Fruit fly (Drosophila melanogaster) whole organism, embryonic: ENCODE measurements around the gene AANATL7.

ENCODE experiments used
- Bdp1 ChIP-seq: fragments of 200-800 bp; sonication (Bioruptor generic); optimal IDR thresholded peaks from 3 replicates; lab custom pipeline; 2016; ENCODE audit warnings: missing biosample characterization, missing genetic modification characterization
- C15 ChIP-seq: fragments of 200-800 bp; sonication (Bioruptor generic); IDR thresholded peaks from 3 replicates; pipeline ENCODE4 v1.3.6; 2022; ENCODE audit warnings: missing biosample characterization, missing genetic modification characterization
- CG10462 ChIP-seq: fragments of 200-800 bp; sonication (Bioruptor generic); optimal IDR thresholded peaks from 2 replicates; lab custom pipeline; 2016; ENCODE audit warnings: missing biosample characterization, missing genetic modification characterization
- CG12104 ChIP-seq: fragments of 200-800 bp; sonication (Bioruptor generic); optimal IDR thresholded peaks from 3 replicates; lab custom pipeline; 2016; ENCODE audit warnings: missing biosample characterization, missing genetic modification characterization
- CG12391 ChIP-seq: fragments of 200-800 bp; sonication (Bioruptor generic); optimal IDR thresholded peaks from 3 replicates; lab custom pipeline; 2018; ENCODE audit warnings: missing biosample characterization, mild to moderate bottlenecking, missing genetic modification characterization, moderate library complexity
- CG13894 ChIP-seq: fragments of 200-800 bp; sonication (Bioruptor generic); optimal IDR thresholded peaks from 3 replicates; lab custom pipeline; 2018; ENCODE audit warnings: missing biosample characterization, mild to moderate bottlenecking, missing genetic modification characterization, moderate library complexity
- CG1602 ChIP-seq: fragments of 200-800 bp; sonication (Bioruptor generic); optimal IDR thresholded peaks from 3 replicates; lab custom pipeline; 2016; ENCODE audit warnings: missing biosample characterization, missing genetic modification characterization
- CG16813 ChIP-seq: fragments of 200-800 bp; sonication (Bioruptor generic); IDR thresholded peaks from 3 replicates; pipeline ENCODE4 v1.3.6; 2022; ENCODE audit warnings: missing biosample characterization, missing genetic modification characterization; ENCODE audit not compliant: partially characterized antibody
- CG16815 ChIP-seq: fragments of 200-800 bp; sonication (Bioruptor generic); optimal IDR thresholded peaks from 3 replicates; lab custom pipeline; 2017; ENCODE audit warnings: missing biosample characterization, mild to moderate bottlenecking, missing genetic modification characterization
- CG17359 ChIP-seq: fragments of 200-800 bp; sonication (Bioruptor generic); optimal IDR thresholded peaks from 3 replicates; lab custom pipeline; 2018; ENCODE audit warnings: missing biosample characterization, mild to moderate bottlenecking, missing genetic modification characterization, moderate library complexity
- CG17361 ChIP-seq: fragments of 200-800 bp; sonication (Bioruptor generic); IDR thresholded peaks from 3 replicates; pipeline ENCODE4 v1.3.6; 2022; ENCODE audit warnings: missing biosample characterization, missing genetic modification characterization
- CG17568 ChIP-seq: fragments of 200-800 bp; sonication (Bioruptor generic); optimal IDR thresholded peaks from 2 replicates; lab custom pipeline; 2018; ENCODE audit warnings: missing biosample characterization, mild to moderate bottlenecking, missing genetic modification characterization, moderate library complexity
- CG17829 ChIP-seq: fragments of 200-800 bp; optimal IDR thresholded peaks from 2 replicates; lab custom pipeline; 2019; ENCODE audit warnings: missing biosample characterization, mild to moderate bottlenecking, missing genetic modification characterization, moderate library complexity
- CG2120 ChIP-seq: fragments of 200-800 bp; sonication (Bioruptor generic); optimal IDR thresholded peaks from 3 replicates; lab custom pipeline; 2016; ENCODE audit warnings: missing biosample characterization, missing genetic modification characterization
- CG2202 ChIP-seq: fragments of 200-800 bp; sonication (Bioruptor generic); optimal IDR thresholded peaks from 2 replicates; lab custom pipeline; 2018; ENCODE audit warnings: missing biosample characterization, mild to moderate bottlenecking, missing genetic modification characterization
- CG30431 ChIP-seq: fragments of 200-800 bp; sonication (Bioruptor generic); optimal IDR thresholded peaks from 2 replicates; lab custom pipeline; 2017; ENCODE audit warnings: missing biosample characterization, missing genetic modification characterization
- CG3847 ChIP-seq: fragments of 200-800 bp; sonication (Bioruptor generic); IDR thresholded peaks from 2 replicates; pipeline ENCODE4 v1.3.6; 2022; ENCODE audit warnings: missing biosample characterization, missing genetic modification characterization
- CG7745 ChIP-seq: fragments of 200-800 bp; sonication (Bioruptor generic); optimal IDR thresholded peaks from 2 replicates; lab custom pipeline; 2018; ENCODE audit warnings: missing biosample characterization, mild to moderate bottlenecking, missing genetic modification characterization, moderate library complexity
- CG8924 ChIP-seq: fragments of 200-800 bp; optimal IDR thresholded peaks from 3 replicates; lab custom pipeline; 2019; ENCODE audit warnings: missing biosample characterization, mild to moderate bottlenecking, missing genetic modification characterization, moderate library complexity
- CrebB ChIP-seq: fragments of 200-800 bp; sonication (Bioruptor generic); optimal IDR thresholded peaks from 3 replicates; lab custom pipeline; 2018; ENCODE audit warnings: missing biosample characterization, mild to moderate bottlenecking, missing genetic modification characterization
- Dfd ChIP-seq, 2 experiments: fragments of >200 bp; optimal IDR thresholded peaks; 2 replicates each; lab custom pipeline; 2017; ENCODE audit warnings: missing biosample characterization in 2 of 2, missing genetic modification characterization in 2 of 2
- Fer1 ChIP-seq: fragments of 200-800 bp; sonication (Bioruptor generic); optimal IDR thresholded peaks from 2 replicates; lab custom pipeline; 2017; ENCODE audit warnings: missing biosample characterization, mild to moderate bottlenecking, missing genetic modification characterization
- GATAe ChIP-seq: fragments of 200-800 bp; sonication (Bioruptor generic); conservative IDR thresholded peaks from 2 replicates; pipeline ENCODE4 v1.3.6; 2022; ENCODE audit warnings: missing biosample characterization, missing genetic modification characterization
- Hmr ChIP-seq: fragments of 200-800 bp; sonication (Bioruptor generic); optimal IDR thresholded peaks from 3 replicates; lab custom pipeline; 2017; ENCODE audit warnings: mild to moderate bottlenecking, missing biosample characterization, missing genetic modification reagents, missing genetic modification characterization
- Hr51 ChIP-seq, 2 experiments: fragments of 200-800 bp; sonication (Bioruptor generic); optimal IDR thresholded peaks; 2 replicates in 1 of 2; 3 replicates in 1 of 2; lab custom pipeline; 2016 to 2018; ENCODE audit warnings: missing biosample characterization in 2 of 2, missing genetic modification characterization in 2 of 2, mild to moderate bottlenecking in 1 of 2, moderate library complexity in 1 of 2
- Hsf ChIP-seq: fragments of 200-800 bp; sonication (Bioruptor generic); optimal IDR thresholded peaks from 3 replicates; lab custom pipeline; 2016; ENCODE audit warnings: missing biosample characterization, missing genetic modification characterization
- NC2β ChIP-seq: fragments of 200-800 bp; sonication (Bioruptor generic); optimal IDR thresholded peaks from 2 replicates; lab custom pipeline; 2016; ENCODE audit warnings: missing biosample characterization, missing genetic modification characterization
- Pdp1 ChIP-seq, 2 experiments: fragments of 200-800 bp; sonication (Bioruptor generic); optimal IDR thresholded peaks; 3 replicates each; lab custom pipeline; 2016; ENCODE audit warnings: missing biosample characterization in 2 of 2, missing genetic modification characterization in 2 of 2, mild to moderate bottlenecking in 1 of 2, moderate library complexity in 1 of 2
- Rfx ChIP-seq: fragments of 200-800 bp; sonication (Bioruptor generic); IDR thresholded peaks from 2 replicates; pipeline ENCODE4 v1.3.6; 2022; ENCODE audit warnings: missing biosample characterization, missing genetic modification characterization
- Rx ChIP-seq: fragments of 200-800 bp; sonication (Bioruptor generic); IDR thresholded peaks from 2 replicates; pipeline ENCODE4 v1.3.6; 2022; ENCODE audit warnings: missing biosample characterization, missing genetic modification characterization
- ab ChIP-seq: fragments of 200-800 bp; sonication (Bioruptor generic); optimal IDR thresholded peaks from 2 replicates; lab custom pipeline; 2016; ENCODE audit warnings: missing biosample characterization, missing genetic modification characterization
- bcd ChIP-seq: fragments of 200-800 bp; sonication (Bioruptor generic); optimal IDR thresholded peaks from 2 replicates; lab custom pipeline; 2017; ENCODE audit warnings: missing biosample characterization, mild to moderate bottlenecking, missing genetic modification characterization
- cwo ChIP-seq: fragments of 200-800 bp; sonication (Bioruptor generic); optimal IDR thresholded peaks from 3 replicates; lab custom pipeline; 2017; ENCODE audit warnings: missing biosample characterization, missing genetic modification characterization, mild to moderate bottlenecking, moderate library complexity, missing genetic modification reagents
- dysf ChIP-seq: fragments of 200-800 bp; sonication (Bioruptor generic); IDR thresholded peaks from 3 replicates; pipeline ENCODE4 v1.3.6; 2022; ENCODE audit warnings: missing biosample characterization, missing genetic modification characterization
- hb ChIP-seq: fragments of 200-800 bp; sonication (Bioruptor generic); IDR thresholded peaks from 3 replicates; pipeline ENCODE4 v1.3.6; 2022; ENCODE audit warnings: missing biosample characterization, missing genetic modification characterization; ENCODE audit not compliant: partially characterized antibody
- lola ChIP-seq, 3 experiments: fragments of >200 bp in 2 of 3; fragments of 200-800 bp in 1 of 3; sonication (Bioruptor generic) in 1 of 3; optimal IDR thresholded peaks; 2 replicates each; lab custom pipeline; 2017 to 2019; ENCODE audit warnings: missing biosample characterization in 3 of 3, missing genetic modification characterization in 3 of 3, mild to moderate bottlenecking in 1 of 3, moderate library complexity in 1 of 3
- mam ChIP-seq: fragments of 200-800 bp; sonication (Bioruptor generic); optimal IDR thresholded peaks from 3 replicates; lab custom pipeline; 2016; ENCODE audit warnings: missing biosample characterization, missing genetic modification characterization
- nau ChIP-seq: fragments of 200-800 bp; sonication (Bioruptor generic); optimal IDR thresholded peaks from 3 replicates; lab custom pipeline; 2017; ENCODE audit warnings: missing biosample characterization, mild to moderate bottlenecking, missing genetic modification characterization, missing genetic modification reagents
- nerfin-1 ChIP-seq: fragments of 200-800 bp; sonication (Bioruptor generic); optimal IDR thresholded peaks from 3 replicates; lab custom pipeline; 2019; ENCODE audit warnings: missing biosample characterization, mild to moderate bottlenecking, missing genetic modification characterization, moderate library complexity
- oc ChIP-seq: fragments of 200-800 bp; sonication (Bioruptor generic); optimal IDR thresholded peaks from 2 replicates; lab custom pipeline; 2018; ENCODE audit warnings: missing biosample characterization, mild to moderate bottlenecking, missing genetic modification characterization, moderate library complexity
- odd ChIP-seq: fragments of 200-800 bp; sonication (Bioruptor generic); optimal IDR thresholded peaks from 2 replicates; lab custom pipeline; 2017; ENCODE audit warnings: missing biosample characterization, mild to moderate bottlenecking, missing genetic modification characterization
- pan ChIP-seq, 4 experiments: fragments of >200 bp in 3 of 4; fragments of 200-800 bp in 1 of 4; sonication (Bioruptor generic) in 1 of 4; optimal IDR thresholded peaks in 3 of 4; IDR thresholded peaks in 1 of 4; 2 replicates each; pipeline versions ENCODE4 v1.3.6 to Lab custom; 2017 to 2022; ENCODE audit warnings: missing biosample characterization in 2 of 4, missing genetic modification characterization in 2 of 4, mixed read lengths in 1 of 4
- pfk ChIP-seq: fragments of 200-800 bp; sonication (Bioruptor generic); optimal IDR thresholded peaks from 2 replicates; lab custom pipeline; 2018; ENCODE audit warnings: missing biosample characterization, mild to moderate bottlenecking, missing genetic modification characterization, moderate library complexity
- psq ChIP-seq: fragments of 200-800 bp; sonication (Bioruptor generic); optimal IDR thresholded peaks from 2 replicates; lab custom pipeline; 2017; ENCODE audit warnings: missing biosample characterization, missing genetic modification characterization
- ranshi ChIP-seq: fragments of 200-800 bp; sonication (Bioruptor generic); IDR thresholded peaks from 2 replicates; pipeline ENCODE4 v1.3.6; 2022; ENCODE audit warnings: missing biosample characterization, missing genetic modification characterization
- run ChIP-seq: fragments of 200-800 bp; sonication (Bioruptor generic); optimal IDR thresholded peaks from 3 replicates; lab custom pipeline; 2018; ENCODE audit warnings: missing biosample characterization, mild to moderate bottlenecking, missing genetic modification characterization
- usp ChIP-seq: fragments of >200 bp; optimal IDR thresholded peaks from 2 replicates; lab custom pipeline; 2017; ENCODE audit warnings: missing biosample characterization, missing genetic modification characterization
- zfh1 ChIP-seq: fragments of 200-800 bp; sonication (Bioruptor generic); IDR thresholded peaks from 3 replicates; pipeline ENCODE4 v1.3.6; 2022; ENCODE audit warnings: missing biosample characterization, missing genetic modification characterization

AANATL7 gene

dm6 chrX:2591315-2591999, 10.7 kb downstream of the AANATL7 start (continued):
- TF ChIP-seq Bdp1 (no peak), CG12391 (tag; lab: Kevin White, UChicago) (peak; percentile 28), CG17829 (tag; lab: Kevin White, UChicago) (no peak), CG30431 (GFP tag; lab: Kevin White, UChicago) (no peak), CG13894 (no peak), CG10462 (no peak), run (no peak), Rx (GFP tag; lab: Robert Waterston, UW) (no peak), CG17359 (peak; percentile 16), Pdp1 (GFP tag; optimal IDR thresholded peaks at IDR 0.05; lab: Kevin White, UChicago) (peak; percentile 7 to 35), CG16813 (GFP tag; lab: Robert Waterston, UW) (no peak), nau (GFP tag; lab: Kevin White, UChicago) (no peak), CG2120 (peak; percentile 63), NC2β (GFP tag; lab: Kevin White, UChicago) (no peak), CrebB (tag; lab: Kevin White, UChicago) (no peak), CG12104 (GFP tag; lab: Kevin White, UChicago) (peak; percentile 18), CG2202 (tag; lab: Kevin White, UChicago) (no peak), ranshi (GFP tag; lab: Robert Waterston, UW) (peak; percentile 32; the same call in 1 of the 2 replicates), nerfin-1 (tag; lab: Kevin White, UChicago) (no peak), C15 (GFP tag; lab: Robert Waterston, UW) (no peak), CG1602 (GFP tag; lab: Kevin White, UChicago) (no peak), cwo (GFP tag; lab: Kevin White, UChicago) (peak; percentile 7), Dfd (GFP tag; optimal IDR thresholded peaks at IDR 0.05; lab: Kevin White, UChicago) (no peak), bcd (GFP tag; lab: Kevin White, UChicago) (no peak), lola (GFP tag; optimal IDR thresholded peaks at IDR 0.05; lab: Kevin White, UChicago) (no peak), pan (optimal IDR thresholded peaks at IDR 0.05; lab: Kevin White, UChicago) (no peak), pan (GFP tag; optimal IDR thresholded peaks at IDR 0.05 in 1 of 2, IDR thresholded peaks at IDR 0.05 in 1 of 2) (no peak), ab (GFP tag; lab: Kevin White, UChicago) (no peak), Rfx (GFP tag; lab: Robert Waterston, UW) (peak; percentile 21; the same call in 1 of the 2 replicates), usp (GFP tag; lab: Kevin White, UChicago) (no peak), hb (GFP tag; lab: Robert Waterston, UW) (no peak), dysf (GFP tag; lab: Robert Waterston, UW) (peak; percentile 56; the same call in 2 of the 3 replicates), oc (no peak), Hsf (GFP tag; lab: Kevin White, UChicago) (no peak), CG3847 (GFP tag; lab: Robert Waterston, UW) (peak; percentile 34; the same call in 1 of the 2 replicates), odd (GFP tag; lab: Kevin White, UChicago) (no peak), mam (GFP tag; lab: Kevin White, UChicago) (no peak), CG16815 (GFP tag; lab: Kevin White, UChicago) (no peak), psq (GFP tag; lab: Kevin White, UChicago) (no peak), Hr51 (GFP tag; optimal IDR thresholded peaks at IDR 0.05; lab: Kevin White, UChicago) (peak in 1 of 2 experiments; percentile 48), Hmr (GFP tag; lab: Kevin White, UChicago) (peak; percentile 56), CG8924 (peak; percentile 37), CG17568 (GFP tag; lab: Kevin White, UChicago) (no peak), CG7745 (no peak), Fer1 (GFP tag; lab: Kevin White, UChicago) (peak; percentile 39), GATAe (GFP tag; lab: Robert Waterston, UW) (no peak), pfk (GFP tag; lab: Kevin White, UChicago) (no peak), CG17361 (GFP tag; lab: Robert Waterston, UW) (peak; percentile 54; the same call in 2 of the 3 replicates), zfh1 (no peak)
